Worm (Caenorhabditis elegans) whole organism, early embryonic: ENCODE results near the gene srz-82.

Experiments used
- F13C5.2 ChIP-seq: sonication (generic microtip); optimal IDR thresholded peaks from 2 replicates; lab custom pipeline; 2017; ENCODE audit warnings: mild to moderate bottlenecking, missing genetic modification characterization, inconsistent platforms, missing compliant biosample characterization
- ama-1 ChIP-seq: fragments of 150-350 bp; optimal IDR thresholded peaks from 2 replicates; lab custom pipeline; 2014

ce11 chrIV:3519352-3519751, 36.7 kb downstream of the srz-82 start:
- TF ChIP-seq ama-1 (lab: Kevin White, UChicago), result no peak
- TF ChIP-seq F13C5.2, result no peak
